Worm (Caenorhabditis elegans) whole organism, young adult: ENCODE results near the gene anp-1.

Source experiments
- C17E4.6 ChIP-seq: fragments of 200-800 bp; sonication (Bioruptor generic); IDR thresholded peaks from 2 replicates; pipeline ENCODE4 v1.3.6; 2022; ENCODE audit warnings: missing genetic modification reagents, missing genetic modification characterization, missing compliant biosample characterization
- F23B12.7 ChIP-seq: sonication (generic microtip); optimal IDR thresholded peaks from 2 replicates; lab custom pipeline; 2017; ENCODE audit warnings: missing genetic modification characterization, mild to moderate bottlenecking, missing compliant biosample characterization, antibody characterized with exemption, moderate library complexity; ENCODE audit not compliant: insufficient read depth
- F37B4.10 ChIP-seq: fragments of 200-800 bp; sonication (Bioruptor generic); IDR thresholded peaks from 2 replicates; pipeline ENCODE4 v1.3.6; 2022; ENCODE audit warnings: missing genetic modification characterization, missing compliant biosample characterization
- Y53F4B.3 ChIP-seq: fragments of 200-800 bp; sonication (Bioruptor generic); IDR thresholded peaks from 2 replicates; pipeline ENCODE4 v1.3.6; 2022; ENCODE audit warnings: missing genetic modification reagents, missing genetic modification characterization, missing compliant biosample characterization
- cebp-2 ChIP-seq: fragments of 200-800 bp; sonication (Bioruptor generic); IDR thresholded peaks from 2 replicates; pipeline ENCODE4 v1.3.6; 2022; ENCODE audit warnings: missing genetic modification characterization, missing compliant biosample characterization
- dpl-1 ChIP-seq: fragments of 150-350 bp; optimal IDR thresholded peaks from 2 replicates; lab custom pipeline; 2014; ENCODE audit warnings: missing biosample characterization, missing genetic modification reagents, missing genetic modification characterization
- let-607 ChIP-seq, 2 experiments: fragments of 200-800 bp in 1 of 2; sonication (Bioruptor generic) in 1 of 2; sonication (generic microtip) in 1 of 2; optimal IDR thresholded peaks; 2 replicates each; lab custom pipeline; 2016 to 2018; ENCODE audit warnings: mild to moderate bottlenecking in 2 of 2, missing compliant biosample characterization in 2 of 2, missing genetic modification characterization in 2 of 2, moderate library complexity in 2 of 2, missing genotype in 1 of 2
- nfya-2 ChIP-seq: fragments of 200-800 bp; sonication (Bioruptor generic); IDR thresholded peaks from 2 replicates; pipeline ENCODE4 v1.3.6; 2022; ENCODE audit warnings: missing genetic modification reagents, missing genetic modification characterization, missing compliant biosample characterization
- nhr-90 ChIP-seq: sonication (generic microtip); optimal IDR thresholded peaks from 2 replicates; lab custom pipeline; 2016; ENCODE audit warnings: missing genotype, mild to moderate bottlenecking, missing genetic modification characterization, missing compliant biosample characterization
- pha-4 ChIP-seq: fragments of 150-350 bp; sonication (generic microtip); optimal IDR thresholded peaks from 2 replicates; lab custom pipeline; 2014; ENCODE audit warnings: missing biosample characterization, missing genetic modification reagents, missing genetic modification characterization
- sdz-38 ChIP-seq: sonication (generic microtip); optimal IDR thresholded peaks from 2 replicates; lab custom pipeline; 2016; ENCODE audit warnings: missing genotype, missing genetic modification characterization, missing compliant biosample characterization
- sptf-2 ChIP-seq: fragments of 200-800 bp; sonication (Bioruptor generic); optimal IDR thresholded peaks from 2 replicates; lab custom pipeline; 2018; ENCODE audit warnings: mild to moderate bottlenecking, missing genetic modification characterization, missing compliant biosample characterization
- unc-130 ChIP-seq: sonication (generic microtip); optimal IDR thresholded peaks from 2 replicates; lab custom pipeline; 2016; ENCODE audit warnings: missing genetic modification reagents, missing genetic modification characterization, missing compliant biosample characterization
- ztf-6 ChIP-seq: fragments of 200-800 bp; sonication (Bioruptor generic); IDR thresholded peaks from 2 replicates; pipeline ENCODE4 v1.3.6; 2022; ENCODE audit warnings: missing genetic modification reagents, missing genetic modification characterization, missing compliant biosample characterization

DNA sequence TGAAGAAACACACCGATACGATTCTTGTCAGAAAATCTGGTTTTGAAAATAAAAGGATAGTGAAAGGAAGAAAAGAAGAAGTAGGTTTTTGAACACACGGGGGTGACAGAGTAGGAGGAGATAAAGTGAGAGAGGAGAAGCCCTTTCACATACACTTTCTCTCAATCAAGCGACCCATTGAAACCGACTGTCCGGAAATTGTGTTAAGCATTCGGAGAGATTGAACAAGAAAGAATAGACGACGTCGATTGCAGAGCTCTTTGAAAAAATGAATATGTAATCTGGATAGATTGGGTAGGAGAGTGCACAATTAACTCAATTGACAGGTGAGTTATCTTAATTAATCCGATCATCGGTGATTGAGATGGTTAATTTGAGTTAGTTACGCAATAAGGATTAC is 42.1 kb downstream of the anp-1 start:
- TF ChIP-seq let-607 (tag; optimal IDR thresholded peaks at IDR 0.05; lab: Kevin White, UChicago) (no peak), dpl-1 (no peak), pha-4 (tag; lab: Kevin White, UChicago) (no peak), cebp-2 (no peak), sptf-2 (GFP tag; lab: Kevin White, UChicago) (no peak), ztf-6 (GFP tag; lab: Robert Waterston, UW) (no peak), nfya-2 (GFP tag; lab: Robert Waterston, UW) (no peak), nhr-90 (no peak), F23B12.7 (tag; lab: Kevin White, UChicago) (no peak), Y53F4B.3 (GFP tag; lab: Robert Waterston, UW) (no peak), unc-130 (GFP tag; lab: Kevin White, UChicago) (no peak), C17E4.6 (GFP tag; lab: Robert Waterston, UW) (no peak), sdz-38 (tag; lab: Kevin White, UChicago) (no peak), F37B4.10 (GFP tag; lab: Robert Waterston, UW) (no peak)
